Fruit fly (Drosophila melanogaster) Kc167 (cell line): ENCODE data around the gene CG42798.

Source experiments
- Myc ChIP-seq: fragments of >200 bp; optimal IDR thresholded peaks from 2 replicates; lab custom pipeline; 2017; ENCODE audit warnings: missing external identifiers
- Sin3A ChIP-seq: fragments of >200 bp; optimal IDR thresholded peaks from 2 replicates; lab custom pipeline; 2018; ENCODE audit warnings: missing external identifiers
- h ChIP-seq: fragments of >200 bp; optimal IDR thresholded peaks from 3 replicates; lab custom pipeline; 2018; ENCODE audit warnings: missing external identifiers
- insv ChIP-seq: fragments of >200 bp; optimal IDR thresholded peaks from 3 replicates; lab custom pipeline; 2018; ENCODE audit warnings: missing external identifiers
- psq ChIP-seq: fragments of >200 bp; optimal IDR thresholded peaks from 2 replicates; lab custom pipeline; 2017; ENCODE audit warnings: missing external identifiers
- ttk ChIP-seq: sonication (Bioruptor generic); optimal IDR thresholded peaks from 2 replicates; lab custom pipeline; 2017; ENCODE audit warnings: missing external identifiers

The CG42798 gene

DNA sequence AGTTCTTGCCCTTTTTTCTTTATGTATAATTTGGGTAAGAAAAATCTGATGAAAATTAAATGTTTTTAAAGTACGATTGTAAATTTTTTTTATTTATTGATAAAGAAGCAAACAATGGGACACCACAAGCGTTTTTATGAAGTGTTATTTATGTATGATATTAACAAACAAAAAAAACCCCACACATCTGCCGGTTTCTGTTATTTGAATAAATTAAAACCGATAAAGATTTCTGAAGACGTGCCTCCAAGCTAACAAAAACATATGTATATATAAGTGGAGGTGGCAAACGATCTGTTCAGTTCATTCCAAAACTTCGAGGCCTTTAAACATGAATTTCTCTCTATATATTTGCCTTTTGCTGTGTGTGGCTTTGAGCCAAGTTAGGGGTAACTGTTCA is 7.1 kb downstream of the CG42798 start, which contains the start of gene CG42822:
CG42822 (plus strand) TSS at position 301 of the 400 bp plus-strand sequence.
- TF ChIP-seq psq (no peak), Sin3A (lab: Kevin White, UChicago) (no peak), insv (lab: Kevin White, UChicago) (no peak), h (lab: Kevin White, UChicago) (no peak), ttk (lab: Kevin White, UChicago) (no peak), Myc (lab: Kevin White, UChicago) (no peak)

DNA sequence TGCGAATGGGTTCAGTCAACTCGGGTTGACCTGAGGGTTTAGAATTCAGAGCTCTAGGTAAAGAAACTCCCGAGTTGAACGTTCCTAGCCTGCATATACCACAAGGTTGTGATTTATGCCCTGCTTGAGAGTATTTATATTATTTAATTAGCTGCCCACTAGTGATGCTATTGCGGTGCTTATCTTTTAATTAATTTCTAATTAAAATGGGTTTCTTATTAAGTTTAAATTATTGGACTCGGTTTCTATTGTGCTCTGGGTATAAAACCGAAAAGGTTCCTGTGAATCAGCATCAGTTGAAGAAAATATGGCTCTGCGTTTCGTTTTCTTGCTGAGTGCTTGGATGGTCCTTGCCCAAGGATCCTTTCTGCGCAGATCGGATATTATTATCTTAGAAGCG is 9.0 kb downstream of the CG42798 start, which contains the start of gene CG5866:
CG5866 (plus strand) TSS at position 301 of the 400 bp plus-strand sequence.
- no peak for TF ChIP-seq psq
- no peak for TF ChIP-seq Sin3A (lab: Kevin White, UChicago)
- no peak for TF ChIP-seq Myc (lab: Kevin White, UChicago)
- TF ChIP-seq ttk (lab: Kevin White, UChicago), result no peak
- TF ChIP-seq h (lab: Kevin White, UChicago), result no peak
- no peak for TF ChIP-seq insv (lab: Kevin White, UChicago)

DNA sequence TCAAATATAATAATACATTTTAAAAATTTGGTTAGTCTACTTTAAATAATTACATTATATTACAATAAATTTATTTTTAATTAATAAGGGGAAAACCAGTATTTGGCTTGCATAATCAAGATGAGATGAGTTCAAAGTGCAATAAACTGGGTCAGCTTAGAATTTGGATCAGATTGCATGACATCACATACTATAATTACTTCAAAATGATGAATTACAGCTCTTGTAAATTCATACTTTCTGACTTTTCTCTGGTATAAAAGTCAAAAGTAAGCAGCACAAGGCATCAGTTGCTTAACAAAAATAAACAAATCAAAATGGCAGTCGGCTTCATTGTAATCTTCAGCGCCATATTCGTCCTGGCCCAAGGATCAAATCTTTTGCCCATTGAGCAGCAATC is 10.7 kb downstream of the CG42798 start, which contains the start of gene CG33333:
CG33333 (plus strand) TSS at position 301 of the 400 bp plus-strand sequence.
- no peak for TF ChIP-seq ttk (lab: Kevin White, UChicago)
- TF ChIP-seq insv (lab: Kevin White, UChicago), result no peak
- TF ChIP-seq h (lab: Kevin White, UChicago), result no peak
- no peak for TF ChIP-seq psq

DNA sequence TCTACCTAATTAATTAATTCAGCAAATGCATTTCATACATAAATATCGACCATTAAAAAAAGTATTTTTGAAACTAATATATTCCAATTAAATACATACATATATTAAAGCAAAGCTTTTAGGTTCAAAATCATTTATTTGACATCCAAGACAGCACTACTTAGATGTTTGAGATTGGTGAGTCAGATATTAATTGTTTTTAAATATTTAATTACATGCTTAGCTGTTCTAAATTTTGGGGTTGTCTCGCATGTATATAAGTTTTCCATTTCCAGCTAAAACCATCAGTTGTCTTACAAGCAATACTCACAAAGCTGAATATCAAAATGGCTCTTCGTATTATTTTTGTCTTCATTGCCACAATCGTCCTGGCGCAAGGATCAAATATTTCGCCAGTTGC is 12.0 kb downstream of the CG42798 start, which contains the start of gene CG42834:
CG42834 (plus strand) TSS at position 301 of the 400 bp plus-strand sequence.
- TF ChIP-seq Sin3A (lab: Kevin White, UChicago) (no peak), psq (no peak), ttk (lab: Kevin White, UChicago) (no peak), Myc (lab: Kevin White, UChicago) (no peak), h (lab: Kevin White, UChicago) (no peak), insv (lab: Kevin White, UChicago) (no peak)

dm6 chr3R:17420338-17420737 is 13.9 kb downstream of the CG42798 start, which contains the start of gene CG42835:
TSS of gene CG42835 (plus strand) at chr3R:17420638.
- TF ChIP-seq psq, result no peak
- TF ChIP-seq ttk (lab: Kevin White, UChicago), result no peak
- TF ChIP-seq Myc (lab: Kevin White, UChicago), result no peak

dm6 chr3R:17422102-17422501 is 15.6 kb downstream of the CG42798 start, which contains the start of gene CG14332:
TSS of gene CG14332 (minus strand) at chr3R:17422202.
- TF ChIP-seq ttk (lab: Kevin White, UChicago) (no peak), psq (no peak), insv (lab: Kevin White, UChicago) (no peak), Sin3A (lab: Kevin White, UChicago) (no peak), h (lab: Kevin White, UChicago) (no peak), Myc (lab: Kevin White, UChicago) (no peak)

DNA sequence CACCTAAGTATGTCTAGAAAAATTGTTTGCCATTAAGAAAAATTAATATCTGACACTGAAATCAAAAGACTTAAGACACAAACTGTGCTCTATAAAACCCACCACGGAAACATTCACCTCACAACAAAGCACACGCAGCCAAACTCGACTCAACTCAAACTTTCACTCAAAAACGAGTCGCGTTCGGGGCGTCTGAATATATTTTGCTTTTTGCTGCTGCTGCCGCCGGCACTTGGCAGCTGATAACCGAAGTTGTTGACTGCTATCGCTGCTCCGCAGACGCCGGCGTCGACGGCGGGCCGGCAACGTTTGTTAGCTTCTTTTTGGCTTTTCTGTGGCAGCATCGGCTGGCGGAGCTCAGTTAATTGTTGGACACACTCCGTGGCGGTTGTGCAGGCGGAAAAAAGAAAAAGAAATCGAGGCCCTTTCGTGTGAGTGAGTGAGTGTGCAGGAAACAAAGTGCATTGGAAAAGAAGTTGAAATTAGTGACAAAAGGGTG is 19.0 kb downstream of the CG42798 start, which contains the start of gene cysu:
cysu (plus strand) TSS at position 352 of the 499 bp plus-strand sequence.
- TF ChIP-seq ttk (lab: Kevin White, UChicago) (no peak), h (lab: Kevin White, UChicago) (no peak), insv (lab: Kevin White, UChicago) (no peak), Myc (lab: Kevin White, UChicago) (no peak), Sin3A (lab: Kevin White, UChicago) (no peak), psq (no peak)

DNA sequence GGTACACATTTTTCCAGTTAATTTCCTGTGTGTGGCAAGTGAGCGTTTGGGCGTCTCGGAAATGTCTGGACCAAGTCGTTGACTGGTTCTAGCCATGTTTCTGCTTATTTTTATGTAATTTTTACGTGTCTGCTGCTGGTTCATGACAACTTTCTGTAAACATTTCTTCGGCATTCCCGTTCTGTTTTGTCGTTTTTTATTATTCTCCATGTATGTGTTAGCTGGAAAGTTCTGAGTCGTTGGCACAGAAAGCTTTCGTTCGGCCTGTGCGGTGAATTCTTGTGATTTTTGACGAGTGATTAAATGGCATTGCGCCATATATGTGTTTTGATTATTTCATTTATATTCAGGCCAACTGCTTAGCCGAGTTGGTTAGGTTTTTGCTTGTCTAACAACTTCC is 19.8 kb downstream of the CG42798 start:
- TF ChIP-seq insv (lab: Kevin White, UChicago) (no peak), h (lab: Kevin White, UChicago) (no peak)

- TF ChIP-seq h (lab: Kevin White, UChicago) (no peak), psq (no peak), insv (lab: Kevin White, UChicago) (no peak)
Observed at dm6 chr3R:17430481-17430880, 24.0 kb downstream of the CG42798 start.

DNA sequence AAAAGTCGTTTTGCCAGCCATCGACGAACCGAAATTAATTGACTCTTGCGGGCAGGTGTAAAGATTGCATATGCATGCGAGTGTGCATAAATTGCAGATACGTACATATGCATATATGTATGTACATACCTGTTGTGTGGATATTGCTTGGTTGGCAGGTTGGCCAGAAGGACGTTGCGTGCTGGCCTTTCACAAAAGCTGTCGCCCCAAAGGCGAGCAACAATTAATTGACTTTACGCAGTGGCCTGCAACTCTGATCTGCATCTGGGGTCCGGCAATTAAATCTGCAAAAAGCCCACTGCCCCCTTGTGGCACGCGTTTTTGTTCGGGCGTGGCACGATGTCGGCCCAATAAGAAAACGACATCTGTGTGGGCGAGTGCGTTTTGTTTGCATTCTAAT is 26.6 kb downstream of the CG42798 start:
- TF ChIP-seq insv (lab: Kevin White, UChicago) (no peak), Myc (lab: Kevin White, UChicago) (no peak), ttk (lab: Kevin White, UChicago) (no peak)

dm6 chr3R:17434330-17434729 is 27.9 kb downstream of the CG42798 start, which contains the start of gene CG44090:
TSS of gene CG44090 (minus strand) at chr3R:17434430.
- no peak for TF ChIP-seq psq
- no peak for TF ChIP-seq Myc (lab: Kevin White, UChicago)
- no peak for TF ChIP-seq h (lab: Kevin White, UChicago)
- no peak for TF ChIP-seq ttk (lab: Kevin White, UChicago)
- no peak for TF ChIP-seq Sin3A (lab: Kevin White, UChicago)

DNA sequence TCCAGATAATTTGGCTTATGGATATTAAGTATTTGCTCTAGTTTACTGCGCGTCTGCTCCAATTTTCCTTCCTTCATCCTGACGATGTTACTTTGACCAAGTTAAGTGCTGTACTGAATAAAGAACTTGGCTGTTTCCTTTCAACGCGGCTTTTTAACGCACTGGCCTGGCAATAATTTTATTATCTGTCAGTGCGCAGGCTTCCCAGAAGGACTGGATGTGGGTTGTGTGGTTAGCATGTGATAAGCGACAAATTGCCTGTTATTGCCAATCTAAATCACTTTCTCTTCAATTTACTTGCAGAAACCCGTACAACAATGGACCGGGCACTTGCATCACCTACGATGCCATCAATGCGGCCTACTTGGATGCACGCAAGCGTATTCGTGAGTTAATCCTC is 34.1 kb downstream of the CG42798 start, which contains the start of gene CG14331:
CG14331 (minus strand) TSS at position 101 of the 400 bp plus-strand sequence.
- TF ChIP-seq Myc (lab: Kevin White, UChicago) (no peak), psq (no peak), insv (lab: Kevin White, UChicago) (no peak), Sin3A (lab: Kevin White, UChicago) (no peak), ttk (lab: Kevin White, UChicago) (no peak), h (lab: Kevin White, UChicago) (no peak)
